Fruit fly (Drosophila melanogaster): ENCODE measurements around the gene mRRF2.

- TF ChIP-seq CG10348 (GFP tag; IDR thresholded peaks at IDR 0.05) (no peak), fd96Ca (GFP tag; IDR thresholded peaks at IDR 0.05) (no peak), gl (tag; optimal IDR thresholded peaks at IDR 0.05) (no peak), CG9948 (tag; optimal IDR thresholded peaks at IDR 0.05) (no peak), EcR (GFP tag; optimal IDR thresholded peaks at IDR 0.05) (no peak), CG14655 (GFP tag; optimal IDR thresholded peaks at IDR 0.05) (no peak), CG12605 (GFP tag; IDR thresholded peaks at IDR 0.05) (no peak), CG8301 (tag; optimal IDR thresholded peaks at IDR 0.05) (no peak)
These were observed 14.5 kb downstream of the mRRF2 start for dm6 chr3R:22627936-22628513.

Measured in whole organism, pupa.